Worm (Caenorhabditis elegans): Measurements from ENCODE around the gene tars-1.

tars-1 gene

DNA sequence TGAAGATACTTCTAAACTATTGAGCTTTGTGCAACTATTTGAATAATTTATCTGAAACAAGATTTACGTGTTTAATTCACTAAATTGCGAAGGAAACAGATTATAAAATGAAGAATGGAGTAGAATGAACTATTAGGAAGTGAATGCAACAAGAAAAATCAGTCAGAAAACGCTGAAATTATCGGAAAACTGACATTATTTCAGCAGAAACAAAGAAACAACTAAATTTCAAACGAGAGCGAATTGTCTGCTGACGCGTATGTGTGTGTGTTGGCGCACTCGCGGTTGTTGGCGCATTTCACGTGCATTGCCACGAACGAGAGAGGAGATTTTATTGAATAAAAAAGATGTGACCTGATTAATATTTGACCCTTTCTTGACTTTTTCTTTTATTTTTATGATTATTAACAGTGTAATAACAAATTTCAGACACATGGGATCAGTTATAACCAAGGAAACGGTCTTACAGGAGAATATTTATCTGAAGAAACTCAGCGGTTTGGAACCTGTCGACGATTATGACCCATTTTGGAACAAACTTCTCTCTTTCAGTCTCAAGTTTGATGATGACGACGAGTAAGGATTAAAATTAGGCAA, 19.5 kb downstream of the tars-1 start, which contains the start of the genes trr-1 and C47D12.2:
trr-1 (minus strand) TSS at position 51 of the 597 bp plus-strand sequence.
C47D12.2 (plus strand) TSS at position 430 of the 597 bp plus-strand sequence.
- no peak for TF ChIP-seq ceh-63 (GFP tag; optimal IDR thresholded peaks at IDR 0.05)
- no peak for TF ChIP-seq ces-1 (GFP tag; optimal IDR thresholded peaks at IDR 0.05)
- TF ChIP-seq ceh-8 (GFP tag; optimal IDR thresholded peaks at IDR 0.05) = no peak
- TF ChIP-seq lir-3 (tag; optimal IDR thresholded peaks at IDR 0.05; ENCODE audit: poor library complexity) = peak; percentile 36
- no peak for TF ChIP-seq snpc-4 (tag; optimal IDR thresholded peaks at IDR 0.05)
- TF ChIP-seq sup-37 (GFP tag; optimal IDR thresholded peaks at IDR 0.05) = no peak
- no peak for TF ChIP-seq nhr-84 (tag; optimal IDR thresholded peaks at IDR 0.05)
- no peak for TF ChIP-seq pag-3 (tag; optimal IDR thresholded peaks at IDR 0.05; ENCODE audit: borderline replicate concordance, insufficient read depth)
- peak; percentile 26 for TF ChIP-seq fkh-8 (tag; optimal IDR thresholded peaks at IDR 0.05)
- peak; percentile 42 to 77 (median 74) for TF ChIP-seq ceh-82 (tag; optimal IDR thresholded peaks at IDR 0.05)
- peak; percentile 5 for TF ChIP-seq elt-2 (tag; optimal IDR thresholded peaks at IDR 0.05)
- no peak for TF ChIP-seq ztf-4 (tag; optimal IDR thresholded peaks at IDR 0.05)
- no peak for TF ChIP-seq efl-3 (GFP tag; optimal IDR thresholded peaks at IDR 0.05)
- peak; percentile 82 for TF ChIP-seq C16A3.4 (tag; optimal IDR thresholded peaks at IDR 0.05)
- TF ChIP-seq snu-23 (GFP tag; optimal IDR thresholded peaks at IDR 0.05) = peak; percentile 82
- TF ChIP-seq nhr-47 (tag; optimal IDR thresholded peaks at IDR 0.05) = no peak
- no peak for TF ChIP-seq hlh-4 (tag; optimal IDR thresholded peaks at IDR 0.05)
- peak; percentile 37 for TF ChIP-seq ama-1 (optimal IDR thresholded peaks at IDR 0.05)
- TF ChIP-seq irx-1 (tag; optimal IDR thresholded peaks at IDR 0.05) = no peak
- TF ChIP-seq swsn-7 (tag; optimal IDR thresholded peaks at IDR 0.05) = peak; percentile 68
- peak; percentile 47 for TF ChIP-seq isw-1 (GFP tag; IDR thresholded peaks at IDR 0.05)
- TF ChIP-seq F16B12.6 (tag; optimal IDR thresholded peaks at IDR 0.05) = peak; percentile 64
- no peak for TF ChIP-seq nhr-90 (tag; optimal IDR thresholded peaks at IDR 0.05; ENCODE audit: poor library complexity)
- peak; percentile 44 for TF ChIP-seq jun-1 (tag; optimal IDR thresholded peaks at IDR 0.05)
- peak; percentile 58 for TF ChIP-seq hpl-2 (GFP tag; optimal IDR thresholded peaks at IDR 0.05)
- peak; percentile 79 to 87 for TF ChIP-seq efl-1 (optimal IDR thresholded peaks at IDR 0.05)
- TF ChIP-seq efl-1 (GFP tag; optimal IDR thresholded peaks at IDR 0.05 in 1 of 2) = peak; percentile 85 to 98
- no peak for TF ChIP-seq C04F5.9 (tag; optimal IDR thresholded peaks at IDR 0.05)
- peak; percentile 59; the same call in 1 of the 2 replicates for TF ChIP-seq grh-1 (GFP tag; IDR thresholded peaks at IDR 0.05)
- TF ChIP-seq ceh-90 (tag; optimal IDR thresholded peaks at IDR 0.05) = no peak
- TF ChIP-seq fos-1 (tag; optimal IDR thresholded peaks at IDR 0.05) = no peak
- TF ChIP-seq mep-1 (tag; optimal IDR thresholded peaks at IDR 0.05) = no peak
- TF ChIP-seq nhr-85 (tag) = peak; percentile 80
- TF ChIP-seq egl-13 (tag; optimal IDR thresholded peaks at IDR 0.05) = peak; percentile 2
- TF ChIP-seq hlh-17 (GFP tag; optimal IDR thresholded peaks at IDR 0.05; ENCODE audit: borderline replicate concordance) = no peak
- TF ChIP-seq fkh-10 (GFP tag; optimal IDR thresholded peaks at IDR 0.05) = no peak
- TF ChIP-seq ceh-88 (GFP tag; IDR thresholded peaks at IDR 0.05) = no peak
- peak in 1 of 2 experiments; percentile 84 for TF ChIP-seq lsy-2 (tag; optimal IDR thresholded peaks at IDR 0.05)
- TF ChIP-seq aly-2 (tag; optimal IDR thresholded peaks at IDR 0.05) = peak; percentile 49
- no peak for TF ChIP-seq Y116A8C.19 (tag; optimal IDR thresholded peaks at IDR 0.05; ENCODE audit: borderline replicate concordance)
- TF ChIP-seq blmp-1 (tag; optimal IDR thresholded peaks at IDR 0.05) = no peak
- TF ChIP-seq pqm-1 (tag; optimal IDR thresholded peaks at IDR 0.05) = no peak
- no peak for TF ChIP-seq sptf-1 (tag; optimal IDR thresholded peaks at IDR 0.05)
- TF ChIP-seq dpl-1 (GFP tag; optimal IDR thresholded peaks at IDR 0.05) = peak; percentile 81 to 88 (median 87)
- TF ChIP-seq lin-35 (GFP tag; optimal IDR thresholded peaks at IDR 0.05) = peak; percentile 85 to 91
- TF ChIP-seq lin-39 (tag; optimal IDR thresholded peaks at IDR 0.05) = no peak
- no peak for TF ChIP-seq zip-4 (GFP tag; optimal IDR thresholded peaks at IDR 0.05)
- TF ChIP-seq unc-86 (tag; optimal IDR thresholded peaks at IDR 0.05) = peak; percentile 48
- peak; percentile 39 for TF ChIP-seq lin-13 (GFP tag; optimal IDR thresholded peaks at IDR 0.05)
- no peak for TF ChIP-seq unc-30 (tag; optimal IDR thresholded peaks at IDR 0.05)
- no peak for TF ChIP-seq nhr-76 (tag; optimal IDR thresholded peaks at IDR 0.05)
- TF ChIP-seq alr-1 (tag; optimal IDR thresholded peaks at IDR 0.05; ENCODE audit: borderline replicate concordance) = no peak
- peak; percentile 84 for TF ChIP-seq skn-1 (tag; optimal IDR thresholded peaks at IDR 0.05)
